Worm (Caenorhabditis elegans): ENCODE results near the gene fkb-4.

ce11 chrV:12773222-12773621 is 13.7 kb downstream of the fkb-4 start, which contains the start of gene ZC455.1:
- TF ChIP-seq med-1 (GFP tag; optimal IDR thresholded peaks at IDR 0.05; ENCODE audit: insufficient read depth) (no peak), ref-1 (GFP tag; conservative IDR thresholded peaks at IDR 0.05) (no peak), flt-1 (GFP tag; IDR thresholded peaks at IDR 0.05) (no peak)

Data from whole organism, midembryonic.